Worm (Caenorhabditis elegans): Measurements from ENCODE around the gene daf-22.

ce11 chrII:12386781-12387180 lies 38.7 kb downstream of the daf-22 start, which contains the start of gene sre-42:
- no peak for TF ChIP-seq pax-3 (tag; optimal IDR thresholded peaks at IDR 0.05)
- TF ChIP-seq nhr-11 (tag; optimal IDR thresholded peaks at IDR 0.05), result no peak
- no peak for TF ChIP-seq lin-15B (tag; optimal IDR thresholded peaks at IDR 0.05)

Measured in whole organism, L1 larva.